Fruit fly (Drosophila melanogaster) whole organism, embryonic: ENCODE results near the gene CG9581.

ENCODE experiments used
- Atf-2 ChIP-seq: fragments of 200-800 bp; sonication (Bioruptor generic); optimal IDR thresholded peaks from 2 replicates; lab custom pipeline; 2016; ENCODE audit warnings: missing biosample characterization, missing genetic modification characterization
- B-H1 ChIP-seq: fragments of 200-800 bp; sonication (Bioruptor generic); IDR thresholded peaks from 3 replicates; pipeline ENCODE4 v1.3.6; 2022; ENCODE audit warnings: missing biosample characterization, missing genetic modification characterization
- Bgb ChIP-seq: fragments of 200-800 bp; sonication (Bioruptor generic); IDR thresholded peaks from 2 replicates; pipeline ENCODE4 v1.3.6; 2022; ENCODE audit warnings: missing biosample characterization, missing genetic modification characterization; ENCODE audit not compliant: partially characterized antibody
- C15 ChIP-seq: fragments of 200-800 bp; sonication (Bioruptor generic); IDR thresholded peaks from 3 replicates; pipeline ENCODE4 v1.3.6; 2022; ENCODE audit warnings: missing biosample characterization, missing genetic modification characterization
- CG10431 ChIP-seq: fragments of 200-800 bp; sonication (Bioruptor generic); optimal IDR thresholded peaks from 3 replicates; lab custom pipeline; 2018; ENCODE audit warnings: missing biosample characterization, mild to moderate bottlenecking, missing genetic modification characterization
- CG10654 ChIP-seq: fragments of 200-800 bp; sonication (Bioruptor generic); optimal IDR thresholded peaks from 2 replicates; lab custom pipeline; 2016; ENCODE audit warnings: missing biosample characterization, missing genetic modification characterization
- CG11085 ChIP-seq: fragments of 200-800 bp; sonication (Bioruptor generic); IDR thresholded peaks from 2 replicates; pipeline ENCODE4 v1.3.6; 2022; ENCODE audit warnings: missing biosample characterization, missing genetic modification characterization
- CG16779 ChIP-seq: fragments of 200-800 bp; sonication (Bioruptor generic); IDR thresholded peaks from 2 replicates; pipeline ENCODE4 v1.3.6; 2022; ENCODE audit warnings: missing biosample characterization, missing genetic modification characterization
- CG17328 ChIP-seq: fragments of 200-800 bp; sonication (Bioruptor generic); IDR thresholded peaks from 2 replicates; pipeline ENCODE4 v1.3.6; 2022; ENCODE audit warnings: missing biosample characterization, missing genetic modification characterization
- CG17361 ChIP-seq: fragments of 200-800 bp; sonication (Bioruptor generic); IDR thresholded peaks from 3 replicates; pipeline ENCODE4 v1.3.6; 2022; ENCODE audit warnings: missing biosample characterization, missing genetic modification characterization
- CG17568 ChIP-seq: fragments of 200-800 bp; sonication (Bioruptor generic); optimal IDR thresholded peaks from 2 replicates; lab custom pipeline; 2018; ENCODE audit warnings: missing biosample characterization, mild to moderate bottlenecking, missing genetic modification characterization, moderate library complexity
- CG18764 ChIP-seq: fragments of 200-800 bp; sonication (Bioruptor generic); optimal IDR thresholded peaks from 3 replicates; lab custom pipeline; 2016; ENCODE audit warnings: missing biosample characterization, missing genetic modification characterization
- CG2202 ChIP-seq: fragments of 200-800 bp; sonication (Bioruptor generic); optimal IDR thresholded peaks from 2 replicates; lab custom pipeline; 2018; ENCODE audit warnings: missing biosample characterization, mild to moderate bottlenecking, missing genetic modification characterization
- CG31388 ChIP-seq: fragments of 200-800 bp; sonication (Bioruptor generic); optimal IDR thresholded peaks from 2 replicates; lab custom pipeline; 2016; ENCODE audit warnings: missing biosample characterization, missing genetic modification characterization
- CG33213 ChIP-seq: fragments of 200-800 bp; sonication (Bioruptor generic); optimal IDR thresholded peaks from 3 replicates; lab custom pipeline; 2016; ENCODE audit warnings: missing biosample characterization, missing genetic modification characterization
- CG3995 ChIP-seq: fragments of 200-800 bp; sonication (Bioruptor generic); optimal IDR thresholded peaks from 3 replicates; lab custom pipeline; 2016; ENCODE audit warnings: missing biosample characterization, missing genetic modification characterization
- CG4424 ChIP-seq: fragments of 200-800 bp; sonication (Bioruptor generic); optimal IDR thresholded peaks from 3 replicates; lab custom pipeline; 2016; ENCODE audit warnings: missing biosample characterization, missing genetic modification characterization
- CG6689 ChIP-seq: fragments of 200-800 bp; sonication (Bioruptor generic); IDR thresholded peaks from 2 replicates; pipeline ENCODE4 v1.3.6; 2022; ENCODE audit warnings: missing biosample characterization, missing genetic modification characterization
- CG8290 ChIP-seq, 3 experiments: fragments of 200-800 bp; sonication (Bioruptor generic); optimal IDR thresholded peaks; 2 replicates each; lab custom pipeline; 2016 to 2019; ENCODE audit warnings: missing biosample characterization in 3 of 3, missing genetic modification characterization in 3 of 3, mild to moderate bottlenecking in 2 of 3, moderate library complexity in 1 of 3
- CG8765 ChIP-seq: fragments of 200-800 bp; sonication (Bioruptor generic); IDR thresholded peaks from 2 replicates; pipeline ENCODE4 v1.3.6; 2022; ENCODE audit warnings: missing biosample characterization, missing genetic modification characterization
- CkIIα-i1 ChIP-seq: fragments of 200-800 bp; sonication (Bioruptor generic); IDR thresholded peaks from 2 replicates; pipeline ENCODE4 v1.3.6; 2022; ENCODE audit warnings: missing biosample characterization, missing genetic modification characterization
- Dip3 ChIP-seq: fragments of 200-800 bp; sonication (Bioruptor generic); optimal IDR thresholded peaks from 3 replicates; lab custom pipeline; 2016; ENCODE audit warnings: missing biosample characterization, missing genetic modification characterization
- Drgx ChIP-seq: fragments of 200-800 bp; sonication (Bioruptor generic); IDR thresholded peaks from 2 replicates; pipeline ENCODE4 v1.3.6; 2022; ENCODE audit warnings: missing biosample characterization, missing genetic modification characterization
- Gug ChIP-seq: fragments of 200-800 bp; sonication (Bioruptor generic); IDR thresholded peaks from 4 replicates; pipeline ENCODE4 v1.3.6; 2022; ENCODE audit warnings: missing biosample characterization, missing genetic modification characterization
- HLH54F ChIP-seq: fragments of 200-800 bp; sonication (Bioruptor generic); optimal IDR thresholded peaks from 3 replicates; lab custom pipeline; 2016; ENCODE audit warnings: missing biosample characterization, missing genetic modification characterization
- Hr3 ChIP-seq: fragments of 200-800 bp; sonication (Bioruptor generic); optimal IDR thresholded peaks from 3 replicates; lab custom pipeline; 2016; ENCODE audit warnings: missing biosample characterization, missing genetic modification characterization
- MTF-1 ChIP-seq: fragments of 200-800 bp; sonication (Bioruptor generic); optimal IDR thresholded peaks from 2 replicates; lab custom pipeline; 2018; ENCODE audit warnings: missing biosample characterization, mild to moderate bottlenecking, missing genetic modification characterization, borderline replicate concordance
- Mrtf ChIP-seq: fragments of 200-800 bp; sonication (Bioruptor generic); IDR thresholded peaks from 3 replicates; pipeline ENCODE4 v1.3.6; 2022; ENCODE audit warnings: missing biosample characterization, missing genetic modification characterization
- Rfx ChIP-seq: fragments of 200-800 bp; sonication (Bioruptor generic); IDR thresholded peaks from 2 replicates; pipeline ENCODE4 v1.3.6; 2022; ENCODE audit warnings: missing biosample characterization, missing genetic modification characterization
- Rx ChIP-seq: fragments of 200-800 bp; sonication (Bioruptor generic); IDR thresholded peaks from 2 replicates; pipeline ENCODE4 v1.3.6; 2022; ENCODE audit warnings: missing biosample characterization, missing genetic modification characterization
- YL-1 ChIP-seq: fragments of 200-800 bp; sonication (Bioruptor generic); optimal IDR thresholded peaks from 3 replicates; lab custom pipeline; 2017; ENCODE audit warnings: missing biosample characterization, mild to moderate bottlenecking, missing genetic modification characterization
- bbx ChIP-seq: fragments of 200-800 bp; sonication (Bioruptor generic); IDR thresholded peaks from 2 replicates; pipeline ENCODE4 v1.3.6; 2022; ENCODE audit warnings: missing biosample characterization, missing genetic modification characterization; ENCODE audit not compliant: partially characterized antibody
- btn ChIP-seq: fragments of 200-800 bp; sonication (Bioruptor generic); optimal IDR thresholded peaks from 2 replicates; lab custom pipeline; 2016; ENCODE audit warnings: missing biosample characterization, missing genetic modification characterization
- chinmo ChIP-seq: fragments of 200-800 bp; sonication (Bioruptor generic); IDR thresholded peaks from 4 replicates; pipeline ENCODE4 v1.3.6; 2022; ENCODE audit warnings: missing biosample characterization, missing genetic modification characterization; ENCODE audit not compliant: partially characterized antibody
- danr ChIP-seq: fragments of 200-800 bp; sonication (Bioruptor generic); IDR thresholded peaks from 2 replicates; pipeline ENCODE4 v1.3.6; 2022; ENCODE audit warnings: missing biosample characterization, missing genetic modification characterization
- dati ChIP-seq: fragments of 200-800 bp; sonication (Bioruptor generic); IDR thresholded peaks from 2 replicates; pipeline ENCODE4 v1.3.6; 2022; ENCODE audit warnings: missing biosample characterization, missing genetic modification characterization
- ems ChIP-seq: fragments of 200-800 bp; sonication (Bioruptor generic); optimal IDR thresholded peaks from 3 replicates; lab custom pipeline; 2016; ENCODE audit warnings: missing biosample characterization, missing genetic modification characterization
- exex ChIP-seq: fragments of 200-800 bp; sonication (Bioruptor generic); optimal IDR thresholded peaks from 4 replicates; lab custom pipeline; 2018; ENCODE audit warnings: missing biosample characterization, mild to moderate bottlenecking, missing genetic modification characterization, moderate library complexity
- fd96Cb ChIP-seq: fragments of 200-800 bp; sonication (Bioruptor generic); optimal IDR thresholded peaks from 2 replicates; lab custom pipeline; 2018; ENCODE audit warnings: missing biosample characterization, mild to moderate bottlenecking, missing genetic modification characterization, moderate library complexity
- grn ChIP-seq: fragments of 200-800 bp; sonication (Bioruptor generic); optimal IDR thresholded peaks from 3 replicates; lab custom pipeline; 2017; ENCODE audit warnings: missing biosample characterization, missing genetic modification characterization
- hbn ChIP-seq: fragments of 200-800 bp; sonication (Bioruptor generic); IDR thresholded peaks from 2 replicates; pipeline ENCODE4 v1.3.6; 2022; ENCODE audit warnings: missing biosample characterization, missing genetic modification characterization; ENCODE audit not compliant: partially characterized antibody
- hth ChIP-seq: fragments of >200 bp; optimal IDR thresholded peaks from 2 replicates; lab custom pipeline; 2017; ENCODE audit warnings: inconsistent platforms
- insv ChIP-seq, 2 experiments: fragments of 200-800 bp; sonication (Bioruptor generic); optimal IDR thresholded peaks; 3 replicates each; lab custom pipeline; 2016 to 2018; ENCODE audit warnings: missing biosample characterization in 2 of 2, missing genetic modification characterization in 2 of 2
- maf-S ChIP-seq: fragments of 200-800 bp; sonication (Bioruptor generic); optimal IDR thresholded peaks from 2 replicates; lab custom pipeline; 2016; ENCODE audit warnings: missing biosample characterization, missing genetic modification characterization
- phol ChIP-seq: fragments of 200-800 bp; sonication (Bioruptor generic); optimal IDR thresholded peaks from 3 replicates; lab custom pipeline; 2018; ENCODE audit warnings: missing biosample characterization, mild to moderate bottlenecking, missing genetic modification characterization, moderate library complexity
- prd ChIP-seq, 3 experiments: fragments of >200 bp in 2 of 3; fragments of 200-800 bp in 1 of 3; sonication (Bioruptor generic) in 1 of 3; optimal IDR thresholded peaks in 2 of 3; IDR thresholded peaks in 1 of 3; 2 replicates in 2 of 3; 3 replicates in 1 of 3; pipeline versions ENCODE4 v1.3.6 to Lab custom; 2017 to 2022; ENCODE audit warnings: missing biosample characterization in 1 of 3, missing genetic modification characterization in 1 of 3
- sens-2 ChIP-seq: fragments of 200-800 bp; sonication (Bioruptor generic); IDR thresholded peaks from 2 replicates; pipeline ENCODE4 v1.3.6; 2022; ENCODE audit warnings: missing biosample characterization, missing genetic modification characterization
- so ChIP-seq: fragments of 200-800 bp; sonication (Bioruptor generic); IDR thresholded peaks from 3 replicates; pipeline ENCODE4 v1.3.6; 2022; ENCODE audit warnings: missing biosample characterization, missing genetic modification characterization
- sqz ChIP-seq: fragments of 200-800 bp; sonication (Bioruptor generic); optimal IDR thresholded peaks from 3 replicates; lab custom pipeline; 2018; ENCODE audit warnings: missing biosample characterization, mild to moderate bottlenecking, missing genetic modification characterization
- unpg ChIP-seq: fragments of 200-800 bp; sonication (Bioruptor generic); optimal IDR thresholded peaks from 3 replicates; lab custom pipeline; 2018; ENCODE audit warnings: missing biosample characterization, mild to moderate bottlenecking, missing genetic modification characterization, moderate library complexity
- zfh2 ChIP-seq: fragments of 200-800 bp; sonication (Bioruptor generic); optimal IDR thresholded peaks from 2 replicates; lab custom pipeline; 2016; ENCODE audit warnings: missing biosample characterization, missing genetic modification characterization

The CG9581 gene

dm6 chrX:20173464-20173995 is 3.7 kb upstream of the CG9581 start, which contains the start of gene AnxB10 (continued):
- TF ChIP-seq Rfx: peak; percentile 56
- peak; percentile 26 for TF ChIP-seq Hr3
- TF ChIP-seq so: peak; percentile 51; the same call in 1 of the 3 replicates
- TF ChIP-seq CG2202 (tag; lab: Kevin White, UChicago): no peak
- no peak for TF ChIP-seq CG11085 (GFP tag; lab: Robert Waterston, UW)
- TF ChIP-seq MTF-1 (GFP tag; lab: Kevin White, UChicago): no peak
- peak; percentile 75 for TF ChIP-seq CG6689 (GFP tag; lab: Robert Waterston, UW)
- peak; percentile 81 for TF ChIP-seq CG17361 (GFP tag; lab: Robert Waterston, UW)
- peak; percentile 47; the same call in 1 of the 3 replicates for TF ChIP-seq Mrtf
- 0 out of 4 replicates have a peak, but pooled peaks have one; percentile 20 for TF ChIP-seq Gug (GFP tag; lab: Robert Waterston, UW)
- TF ChIP-seq zfh2 (GFP tag; lab: Kevin White, UChicago): peak; percentile 25
- peak; percentile 40 for TF ChIP-seq btn
- TF ChIP-seq CG8290 (GFP tag; optimal IDR thresholded peaks at IDR 0.05; lab: Kevin White, UChicago): no peak
- TF ChIP-seq CG8290 (tag; optimal IDR thresholded peaks at IDR 0.05; lab: Kevin White, UChicago): no peak
- TF ChIP-seq exex: no peak
- TF ChIP-seq CG18764 (GFP tag; lab: Kevin White, UChicago): peak; percentile 31
- TF ChIP-seq B-H1: no peak; the same call in 2 of the 3 replicates
- no peak for TF ChIP-seq Rx (GFP tag; lab: Robert Waterston, UW)
- TF ChIP-seq Atf-2 (GFP tag; lab: Kevin White, UChicago): peak; percentile 5
- peak; percentile 48 for TF ChIP-seq Dip3 (GFP tag; lab: Kevin White, UChicago)
- TF ChIP-seq C15: no peak
- TF ChIP-seq bbx (GFP tag; lab: Robert Waterston, UW): no peak
- peak; percentile 93 for TF ChIP-seq Drgx
- peak; percentile 36 for TF ChIP-seq HLH54F (GFP tag; lab: Kevin White, UChicago)
- TF ChIP-seq hbn: no peak
- no peak for TF ChIP-seq CG17568
- peak; percentile 47 for TF ChIP-seq ems (GFP tag; lab: Kevin White, UChicago)
- TF ChIP-seq CG10431 (GFP tag; lab: Kevin White, UChicago): no peak
- TF ChIP-seq maf-S (GFP tag; lab: Kevin White, UChicago): peak; percentile 12
- TF ChIP-seq insv (GFP tag; optimal IDR thresholded peaks at IDR 0.05; lab: Kevin White, UChicago): no peak
- TF ChIP-seq YL-1 (GFP tag; lab: Kevin White, UChicago): no peak
- TF ChIP-seq CkIIα-i1: no peak
- no peak for TF ChIP-seq grn (GFP tag; lab: Kevin White, UChicago)
- no peak for TF ChIP-seq sqz (GFP tag; lab: Kevin White, UChicago)
- TF ChIP-seq fd96Cb (tag; lab: Kevin White, UChicago): peak; percentile 67
- peak; percentile 29 for TF ChIP-seq unpg (GFP tag; lab: Kevin White, UChicago)
- peak; percentile 64 for TF ChIP-seq CG4424 (GFP tag; lab: Kevin White, UChicago)
- TF ChIP-seq Bgb (GFP tag; lab: Robert Waterston, UW): no peak
- no peak for TF ChIP-seq danr (GFP tag; lab: Robert Waterston, UW)
- TF ChIP-seq phol: peak; percentile 75
- no peak for TF ChIP-seq CG16779
- TF ChIP-seq chinmo: no peak
- no peak for TF ChIP-seq prd (optimal IDR thresholded peaks at IDR 0.05; lab: Kevin White, UChicago)
- peak; percentile 44; the same call in 2 of the 3 replicates for TF ChIP-seq prd (GFP tag; IDR thresholded peaks at IDR 0.05; lab: Robert Waterston, UW)
- TF ChIP-seq hth (lab: Kevin White, UChicago): no peak
- no peak for TF ChIP-seq CG33213 (GFP tag; lab: Kevin White, UChicago)
- no peak for TF ChIP-seq CG31388 (GFP tag; lab: Kevin White, UChicago)
- no peak for TF ChIP-seq sens-2 (GFP tag; lab: Robert Waterston, UW)
- no peak for TF ChIP-seq CG17328
- TF ChIP-seq dati (GFP tag; lab: Robert Waterston, UW): no peak
- TF ChIP-seq CG3995 (GFP tag; lab: Kevin White, UChicago): peak; percentile 13
- TF ChIP-seq CG8765 (GFP tag; lab: Robert Waterston, UW): no peak
- TF ChIP-seq CG10654: peak; percentile 56
